Worm (Caenorhabditis elegans): ENCODE results near the gene B0416.11.

DNA sequence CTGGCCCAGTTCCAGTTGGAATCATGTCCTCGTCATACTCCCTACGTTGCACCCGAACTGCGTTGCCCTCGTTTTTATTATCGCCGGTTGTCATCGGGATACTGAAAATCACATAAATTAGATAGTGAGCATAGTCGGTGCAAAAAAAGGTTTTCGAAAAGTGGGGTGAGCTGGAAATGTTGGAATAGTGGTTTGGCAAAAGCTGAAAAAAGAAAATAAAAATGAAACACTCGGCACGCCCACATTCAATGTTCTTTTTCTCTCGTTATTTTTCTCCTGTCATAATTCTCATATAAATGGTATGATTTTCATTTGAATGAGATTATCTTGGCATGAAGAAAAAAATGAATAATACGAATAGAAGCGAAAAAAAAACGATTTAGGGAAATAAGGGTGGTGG is 18.7 kb downstream of the B0416.11 start, which contains the start of gene F18G5.6:
- TF ChIP-seq zag-1 (tag; optimal IDR thresholded peaks at IDR 0.05): no peak
- TF ChIP-seq lin-15B (tag; optimal IDR thresholded peaks at IDR 0.05): no peak
- no peak for TF ChIP-seq nhr-237 (tag; optimal IDR thresholded peaks at IDR 0.05)
- no peak for TF ChIP-seq ama-1 (optimal IDR thresholded peaks at IDR 0.05)
- TF ChIP-seq nhr-11 (tag; optimal IDR thresholded peaks at IDR 0.05): no peak
- no peak for TF ChIP-seq nhr-76 (tag; optimal IDR thresholded peaks at IDR 0.05)
- no peak for TF ChIP-seq R02D3.7 (tag; optimal IDR thresholded peaks at IDR 0.05)
- TF ChIP-seq nhr-23 (tag; optimal IDR thresholded peaks at IDR 0.05): no peak
- TF ChIP-seq ceh-9 (tag; optimal IDR thresholded peaks at IDR 0.05): no peak
- no peak for TF ChIP-seq tbx-2 (tag; optimal IDR thresholded peaks at IDR 0.05)
- no peak for TF ChIP-seq elt-1 (tag; optimal IDR thresholded peaks at IDR 0.05)
